Worm (Caenorhabditis elegans) whole organism, dauer: ENCODE results near the gene pqn-89.

Experiments
- unc-62 ChIP-seq: sonication (generic microtip); optimal IDR thresholded peaks from 2 replicates; lab custom pipeline; 2017; ENCODE audit warnings: missing biosample characterization, missing genetic modification reagents, missing genetic modification characterization

The pqn-89 gene

ce11 chrIV:6555388-6556330 is 49.1 kb downstream of the pqn-89 start, which contains the start of gene paqr-1:
Gene paqr-1, minus strand, starts transcription at chrIV:6555438.
- TF ChIP-seq unc-62 (GFP tag; lab: Kevin White, UChicago), result no peak

- no peak for TF ChIP-seq unc-62 (GFP tag; lab: Kevin White, UChicago)
These were observed 50.3 kb downstream of the pqn-89 start, which contains the start of gene try-3 for ce11 chrIV:6556624-6557368. Gene try-3, plus strand, starts transcription at chrIV:6557155.

- no peak for TF ChIP-seq unc-62 (GFP tag; lab: Kevin White, UChicago)
These were observed 53.9 kb downstream of the pqn-89 start, which contains the start of gene best-9 for ce11 chrIV:6560434-6560833. Gene best-9, plus strand, starts transcription at chrIV:6560734.
